Worm (Caenorhabditis elegans) whole organism, L1 larva: Measurements from ENCODE around the gene sri-25.

Experiments
- C34B4.2 ChIP-seq: sonication (generic microtip); optimal IDR thresholded peaks from 2 replicates; lab custom pipeline; 2017; ENCODE audit warnings: mild to moderate bottlenecking, missing genetic modification characterization, missing compliant biosample characterization
- aha-1 ChIP-seq: fragments of 150-350 bp; optimal IDR thresholded peaks from 2 replicates; lab custom pipeline; 2014; ENCODE audit warnings: missing biosample characterization, missing genetic modification characterization
- alr-1 ChIP-seq: fragments of 200-800 bp; sonication (Bioruptor generic); optimal IDR thresholded peaks from 2 replicates; lab custom pipeline; 2018; ENCODE audit warnings: borderline replicate concordance, mild to moderate bottlenecking, missing genetic modification characterization, missing compliant biosample characterization
- aly-2 ChIP-seq: fragments of 150-350 bp; optimal IDR thresholded peaks from 2 replicates; lab custom pipeline; 2014; ENCODE audit warnings: missing biosample characterization, missing genetic modification characterization
- ceh-8 ChIP-seq: fragments of 200-800 bp; sonication (Bioruptor generic); optimal IDR thresholded peaks from 2 replicates; lab custom pipeline; 2018; ENCODE audit warnings: mild to moderate bottlenecking, missing genetic modification characterization, moderate library complexity, missing compliant biosample characterization
- ceh-82 ChIP-seq, 3 experiments: fragments of 150-350 bp in 1 of 3; sonication (generic microtip) in 2 of 3; optimal IDR thresholded peaks; 2 replicates each; lab custom pipeline; 2014 to 2017; ENCODE audit warnings: missing biosample characterization in 3 of 3, missing genetic modification characterization in 3 of 3
- ceh-90 ChIP-seq: sonication (generic microtip); optimal IDR thresholded peaks from 2 replicates; lab custom pipeline; 2016; ENCODE audit warnings: missing genetic modification characterization, missing compliant biosample characterization
- ces-1 ChIP-seq: fragments of 150-350 bp; optimal IDR thresholded peaks from 2 replicates; lab custom pipeline; 2014; ENCODE audit warnings: missing biosample characterization, missing genetic modification reagents, missing genetic modification characterization
- dpl-1 ChIP-seq, 3 experiments: fragments of 150-350 bp in 2 of 3; sonication (generic microtip) in 1 of 3; optimal IDR thresholded peaks; 2 replicates each; lab custom pipeline; 2014 to 2017; ENCODE audit warnings: missing biosample characterization in 3 of 3, missing genetic modification characterization in 3 of 3, missing genetic modification reagents in 3 of 3
- dsc-1 ChIP-seq: sonication (generic microtip); optimal IDR thresholded peaks from 2 replicates; lab custom pipeline; 2016; ENCODE audit warnings: mild to moderate bottlenecking, missing genetic modification characterization, missing compliant biosample characterization
- efl-1 ChIP-seq, 4 experiments: fragments of 150-350 bp; optimal IDR thresholded peaks in 3 of 4; peaks in 1 of 4; 1 replicate in 1 of 4; 2 replicates in 3 of 4; lab custom pipeline; 2014; ENCODE audit warnings: missing biosample characterization in 2 of 4, missing genetic modification characterization in 2 of 4, missing genetic modification reagents in 2 of 4
- elt-2 ChIP-seq: sonication (generic microtip); optimal IDR thresholded peaks from 2 replicates; lab custom pipeline; 2016; ENCODE audit warnings: missing genetic modification characterization, mild to moderate bottlenecking, inconsistent platforms, missing compliant biosample characterization, missing genetic modification reagents
- elt-3 ChIP-seq, 6 experiments: fragments of 150-350 bp in 1 of 6; sonication (generic microtip); optimal IDR thresholded peaks; 2 replicates each; lab custom pipeline; 2017 to 2018; ENCODE audit warnings: missing biosample characterization in 6 of 6, missing genetic modification characterization in 6 of 6, inconsistent platforms in 1 of 6
- ets-5 ChIP-seq: fragments of 200-800 bp; sonication (Bioruptor generic); IDR thresholded peaks from 2 replicates; pipeline ENCODE4 v1.3.6; 2022; ENCODE audit warnings: missing genetic modification characterization, missing compliant biosample characterization
- fkh-8 ChIP-seq: sonication (generic microtip); optimal IDR thresholded peaks from 2 replicates; lab custom pipeline; 2016; ENCODE audit warnings: mild to moderate bottlenecking, missing genetic modification characterization, missing compliant biosample characterization
- hpl-2 ChIP-seq: fragments of 150-350 bp; optimal IDR thresholded peaks from 2 replicates; lab custom pipeline; 2014; ENCODE audit warnings: missing biosample characterization, missing genetic modification reagents, missing genetic modification characterization
- lin-35 ChIP-seq, 2 experiments: fragments of 150-350 bp; optimal IDR thresholded peaks; 2 replicates each; lab custom pipeline; 2014; ENCODE audit warnings: missing biosample characterization in 2 of 2, missing genetic modification characterization in 2 of 2, missing genetic modification reagents in 2 of 2
- lin-39 ChIP-seq: fragments of 150-350 bp; optimal IDR thresholded peaks from 2 replicates; lab custom pipeline; 2014; ENCODE audit warnings: missing biosample characterization, missing genetic modification reagents, missing genetic modification characterization
- lir-3 ChIP-seq: sonication (generic microtip); optimal IDR thresholded peaks from 2 replicates; lab custom pipeline; 2016; ENCODE audit warnings: mild to moderate bottlenecking, missing genetic modification characterization, moderate library complexity, missing compliant biosample characterization; ENCODE audit not compliant: poor library complexity
- lsy-2 ChIP-seq, 2 experiments: fragments of 150-350 bp; optimal IDR thresholded peaks; 2 replicates each; lab custom pipeline; 2014; ENCODE audit warnings: missing biosample characterization in 2 of 2, missing genetic modification characterization in 2 of 2
- mdl-1 ChIP-seq, 2 experiments: fragments of 150-350 bp; optimal IDR thresholded peaks; 2 replicates each; lab custom pipeline; 2014 to 2017; ENCODE audit warnings: missing biosample characterization in 2 of 2, missing genetic modification characterization in 2 of 2, inconsistent platforms in 1 of 2
- nhr-11 ChIP-seq: fragments of 150-350 bp; optimal IDR thresholded peaks from 2 replicates; lab custom pipeline; 2014; ENCODE audit warnings: missing biosample characterization, missing genetic modification characterization
- nhr-237 ChIP-seq: fragments of 150-350 bp; optimal IDR thresholded peaks from 2 replicates; lab custom pipeline; 2014; ENCODE audit warnings: missing biosample characterization, missing genetic modification characterization
- nhr-28 ChIP-seq: fragments of 150-350 bp; optimal IDR thresholded peaks from 2 replicates; lab custom pipeline; 2014; ENCODE audit warnings: missing biosample characterization, missing genetic modification characterization
- nhr-47 ChIP-seq: sonication (generic microtip); optimal IDR thresholded peaks from 2 replicates; lab custom pipeline; 2016; ENCODE audit warnings: mild to moderate bottlenecking, missing genetic modification characterization, moderate library complexity, missing compliant biosample characterization
- nhr-71 ChIP-seq: sonication (generic microtip); optimal IDR thresholded peaks from 2 replicates; lab custom pipeline; 2016; ENCODE audit warnings: mild to moderate bottlenecking, missing genetic modification characterization, moderate library complexity, missing compliant biosample characterization
- nhr-76 ChIP-seq: sonication (generic microtip); optimal IDR thresholded peaks from 2 replicates; lab custom pipeline; 2017; ENCODE audit warnings: missing biosample characterization, missing genetic modification characterization
- nhr-84 ChIP-seq: sonication (generic microtip); optimal IDR thresholded peaks from 2 replicates; lab custom pipeline; 2017; ENCODE audit warnings: missing biosample characterization, missing genetic modification characterization
- nhr-85 ChIP-seq: sonication (generic microtip); peaks from one replicate; lab custom pipeline; 2016; ENCODE audit warnings: missing genetic modification characterization, inconsistent platforms, missing compliant biosample characterization
- snpc-4 ChIP-seq: fragments of 150-350 bp; optimal IDR thresholded peaks from 2 replicates; lab custom pipeline; 2014; ENCODE audit warnings: missing biosample characterization, missing genetic modification characterization
- sox-4 ChIP-seq: sonication (generic microtip); optimal IDR thresholded peaks from 2 replicates; lab custom pipeline; 2016; ENCODE audit warnings: missing genetic modification characterization, missing compliant biosample characterization
- sptf-1 ChIP-seq: fragments of 150-350 bp; optimal IDR thresholded peaks from 2 replicates; lab custom pipeline; 2014; ENCODE audit warnings: missing biosample characterization, missing genetic modification characterization
- sup-37 ChIP-seq: fragments of 200-800 bp; sonication (Bioruptor generic); optimal IDR thresholded peaks from 2 replicates; lab custom pipeline; 2018; ENCODE audit warnings: mild to moderate bottlenecking, missing genetic modification characterization, missing compliant biosample characterization
- tbx-2 ChIP-seq: sonication (generic microtip); optimal IDR thresholded peaks from 2 replicates; lab custom pipeline; 2016; ENCODE audit warnings: missing genetic modification characterization, missing compliant biosample characterization
- tlp-1 ChIP-seq: fragments of 150-350 bp; optimal IDR thresholded peaks from 2 replicates; lab custom pipeline; 2014; ENCODE audit warnings: missing biosample characterization, missing genetic modification characterization
- unc-98 ChIP-seq: fragments of 200-800 bp; sonication (Bioruptor generic); IDR thresholded peaks from 2 replicates; pipeline ENCODE4 v1.3.6; 2022; ENCODE audit warnings: missing genetic modification characterization, missing compliant biosample characterization
- vab-15 ChIP-seq: sonication (generic microtip); optimal IDR thresholded peaks from 2 replicates; lab custom pipeline; 2017; ENCODE audit warnings: missing genotype, mild to moderate bottlenecking, missing genetic modification characterization, missing compliant biosample characterization
- xbp-1 ChIP-seq: sonication (generic microtip); optimal IDR thresholded peaks from 2 replicates; lab custom pipeline; 2016; ENCODE audit warnings: missing genetic modification characterization, missing compliant biosample characterization
- zag-1 ChIP-seq: fragments of 150-350 bp; optimal IDR thresholded peaks from 2 replicates; lab custom pipeline; 2014; ENCODE audit warnings: missing biosample characterization, missing genetic modification characterization

The sri-25 gene

ce11 chrV:15190903-15191302 is 25.9 kb upstream of the sri-25 start, which contains the start of gene Y75B12B.11 (continued):
- no peak for TF ChIP-seq aly-2
- TF ChIP-seq lin-35 (GFP tag; optimal IDR thresholded peaks at IDR 0.05; lab: Kevin White, UChicago), result peak; percentile 73 to 89
- no peak for TF ChIP-seq sptf-1
- TF ChIP-seq nhr-84 (tag; lab: Kevin White, UChicago), result no peak

- TF ChIP-seq snpc-4 (tag; lab: Kevin White, UChicago) (no peak), nhr-237 (tag; lab: Kevin White, UChicago) (no peak), nhr-47 (tag; lab: Kevin White, UChicago) (no peak), xbp-1 (no peak), nhr-71 (tag; lab: Kevin White, UChicago) (no peak), aha-1 (tag; lab: Kevin White, UChicago) (no peak), lir-3 (tag; lab: Kevin White, UChicago) (no peak), nhr-28 (tag; lab: Kevin White, UChicago) (no peak), mdl-1 (tag; optimal IDR thresholded peaks at IDR 0.05; lab: Kevin White, UChicago) (no peak), vab-15 (tag; lab: Kevin White, UChicago) (no peak), elt-2 (tag; lab: Kevin White, UChicago) (no peak), efl-1 (optimal IDR thresholded peaks at IDR 0.05; lab: Kevin White, UChicago) (no peak), efl-1 (GFP tag; optimal IDR thresholded peaks at IDR 0.05 in 1 of 2; lab: Kevin White, UChicago) (no peak), elt-3 (tag; optimal IDR thresholded peaks at IDR 0.05; lab: Kevin White, UChicago) (no peak), ces-1 (GFP tag; lab: Kevin White, UChicago) (no peak), tlp-1 (tag; lab: Kevin White, UChicago) (no peak), lin-35 (GFP tag; optimal IDR thresholded peaks at IDR 0.05; lab: Kevin White, UChicago) (no peak)
Observed at ce11 chrV:15191971-15192370, 24.8 kb upstream of the sri-25 start.

- peak; percentile 27 for TF ChIP-seq nhr-85 (tag; lab: Kevin White, UChicago)
- TF ChIP-seq lin-35 (GFP tag; optimal IDR thresholded peaks at IDR 0.05; lab: Kevin White, UChicago), result peak in 1 of 2 experiments; percentile 33
- no peak for TF ChIP-seq dsc-1 (tag; lab: Kevin White, UChicago)
- TF ChIP-seq lin-39 (tag; lab: Kevin White, UChicago), result no peak
- no peak for TF ChIP-seq efl-1 (optimal IDR thresholded peaks at IDR 0.05; lab: Kevin White, UChicago)
- TF ChIP-seq efl-1 (GFP tag; optimal IDR thresholded peaks at IDR 0.05 in 1 of 2; lab: Kevin White, UChicago), result peak in 1 of 2 experiments; percentile 16
- TF ChIP-seq elt-2 (tag; lab: Kevin White, UChicago), result peak; percentile 55
Observed at ce11 chrV:15192377-15192776, 24.4 kb upstream of the sri-25 start, which contains the start of gene plc-2. TSS of gene plc-2 (plus strand) at chrV:15192572.

- TF ChIP-seq efl-1 (optimal IDR thresholded peaks at IDR 0.05; lab: Kevin White, UChicago) (no peak), efl-1 (GFP tag; optimal IDR thresholded peaks at IDR 0.05 in 1 of 2; lab: Kevin White, UChicago) (peak in 1 of 2 experiments; percentile 51), sup-37 (GFP tag; lab: Kevin White, UChicago) (no peak)
Observed at ce11 chrV:15193909-15194308, 22.9 kb upstream of the sri-25 start, which contains the start of gene Y75B12B.13. TSS of gene Y75B12B.13 (minus strand) at chrV:15194009.

- TF ChIP-seq nhr-76 (tag; lab: Kevin White, UChicago), result no peak
- no peak for TF ChIP-seq snpc-4 (tag; lab: Kevin White, UChicago)
- TF ChIP-seq dpl-1 (GFP tag; optimal IDR thresholded peaks at IDR 0.05; lab: Kevin White, UChicago), result no peak
- TF ChIP-seq nhr-84 (tag; lab: Kevin White, UChicago), result no peak
- no peak for TF ChIP-seq unc-98 (GFP tag; lab: Robert Waterston, UW)
- TF ChIP-seq zag-1 (tag; lab: Kevin White, UChicago), result no peak
- no peak for TF ChIP-seq alr-1 (tag; lab: Kevin White, UChicago)
- TF ChIP-seq fkh-8 (tag; lab: Kevin White, UChicago), result no peak
- no peak for TF ChIP-seq mdl-1 (tag; optimal IDR thresholded peaks at IDR 0.05; lab: Kevin White, UChicago)
- TF ChIP-seq aha-1 (tag; lab: Kevin White, UChicago), result no peak
- no peak for TF ChIP-seq aly-2
Observed at ce11 chrV:15197955-15198354, 18.9 kb upstream of the sri-25 start, which contains the start of gene srw-1. TSS of gene srw-1 (plus strand) at chrV:15198255.

- TF ChIP-seq ceh-8 (GFP tag; lab: Kevin White, UChicago), result no peak
- TF ChIP-seq hpl-2, result no peak
- TF ChIP-seq ets-5, result no peak
- TF ChIP-seq dsc-1 (tag; lab: Kevin White, UChicago), result no peak
- TF ChIP-seq xbp-1, result no peak
- no peak for TF ChIP-seq nhr-11 (tag; lab: Kevin White, UChicago)
- no peak for TF ChIP-seq sox-4 (tag; lab: Kevin White, UChicago)
- TF ChIP-seq tbx-2 (tag; lab: Kevin White, UChicago), result no peak
- TF ChIP-seq vab-15 (tag; lab: Kevin White, UChicago), result no peak
- no peak for TF ChIP-seq ceh-90 (tag; lab: Kevin White, UChicago)
- TF ChIP-seq ceh-82 (tag; optimal IDR thresholded peaks at IDR 0.05; lab: Kevin White, UChicago), result no peak
- TF ChIP-seq lsy-2 (tag; optimal IDR thresholded peaks at IDR 0.05; lab: Kevin White, UChicago), result no peak
- no peak for TF ChIP-seq C34B4.2 (tag; lab: Kevin White, UChicago)
Observed at ce11 chrV:15199768-15200167, 17.0 kb upstream of the sri-25 start, which contains the start of gene Y75B12B.10. TSS of gene Y75B12B.10 (plus strand) at chrV:15200068.
